Worm (Caenorhabditis elegans): ENCODE measurements around the gene C40H1.3.

C40H1.3 gene

ce11 chrIII:9329266-9329665 is at the start of gene C40H1.3:
Gene C40H1.3, minus strand, starts transcription at chrIII:9329366.
- TF ChIP-seq ztf-4 (tag; optimal IDR thresholded peaks at IDR 0.05): no peak
- no peak for TF ChIP-seq unc-30 (tag; optimal IDR thresholded peaks at IDR 0.05)
- TF ChIP-seq pag-3 (tag; optimal IDR thresholded peaks at IDR 0.05; ENCODE audit: borderline replicate concordance, insufficient read depth): no peak

ce11 chrIII:9376701-9377100 is 47.5 kb upstream of the C40H1.3 start:
- TF ChIP-seq nhr-84 (tag; optimal IDR thresholded peaks at IDR 0.05): no peak
- no peak for TF ChIP-seq grh-1 (GFP tag; IDR thresholded peaks at IDR 0.05)
- TF ChIP-seq nhr-71 (tag; optimal IDR thresholded peaks at IDR 0.05): no peak
- no peak for TF ChIP-seq nhr-19 (GFP tag; conservative IDR thresholded peaks at IDR 0.05)
- TF ChIP-seq egl-13 (tag; optimal IDR thresholded peaks at IDR 0.05): no peak
- TF ChIP-seq ceh-90 (tag; optimal IDR thresholded peaks at IDR 0.05): no peak
- no peak for TF ChIP-seq ceh-88 (GFP tag; IDR thresholded peaks at IDR 0.05)
- no peak for TF ChIP-seq nhr-76 (tag; optimal IDR thresholded peaks at IDR 0.05)
- no peak for TF ChIP-seq nhr-11 (tag; optimal IDR thresholded peaks at IDR 0.05)
- no peak for TF ChIP-seq mdl-1 (tag; optimal IDR thresholded peaks at IDR 0.05)
- TF ChIP-seq zag-1 (tag; optimal IDR thresholded peaks at IDR 0.05): no peak
- TF ChIP-seq Y116A8C.19 (tag; optimal IDR thresholded peaks at IDR 0.05; ENCODE audit: borderline replicate concordance): no peak
- no peak for TF ChIP-seq ztf-4 (tag; optimal IDR thresholded peaks at IDR 0.05)
- TF ChIP-seq dpl-1 (GFP tag; optimal IDR thresholded peaks at IDR 0.05): no peak
- TF ChIP-seq pax-3 (tag; optimal IDR thresholded peaks at IDR 0.05): no peak
- TF ChIP-seq elt-3 (tag; optimal IDR thresholded peaks at IDR 0.05): no peak
- TF ChIP-seq lsy-2 (tag; optimal IDR thresholded peaks at IDR 0.05): no peak
- TF ChIP-seq ceh-8 (GFP tag; optimal IDR thresholded peaks at IDR 0.05): no peak

ce11 chrIII:9373779-9374178 is 44.6 kb upstream of the C40H1.3 start:
- TF ChIP-seq mep-1 (tag; optimal IDR thresholded peaks at IDR 0.05): no peak
- no peak for TF ChIP-seq aha-1 (tag; optimal IDR thresholded peaks at IDR 0.05)
- no peak for TF ChIP-seq nhr-47 (tag; optimal IDR thresholded peaks at IDR 0.05)
- TF ChIP-seq nhr-77 (tag; optimal IDR thresholded peaks at IDR 0.05): no peak
- TF ChIP-seq xbp-1 (tag; optimal IDR thresholded peaks at IDR 0.05): no peak
- TF ChIP-seq swsn-7 (tag; optimal IDR thresholded peaks at IDR 0.05): no peak
- no peak for TF ChIP-seq unc-62 (GFP tag; optimal IDR thresholded peaks at IDR 0.05)
- TF ChIP-seq fkh-10 (GFP tag; optimal IDR thresholded peaks at IDR 0.05): peak; percentile 39
- no peak for TF ChIP-seq nhr-28 (tag; optimal IDR thresholded peaks at IDR 0.05)
- TF ChIP-seq lir-3 (tag; optimal IDR thresholded peaks at IDR 0.05; ENCODE audit: poor library complexity): no peak
- TF ChIP-seq egl-27 (tag; optimal IDR thresholded peaks at IDR 0.05): no peak
- TF ChIP-seq C16A3.4 (tag; optimal IDR thresholded peaks at IDR 0.05): no peak
- no peak for TF ChIP-seq efl-1 (optimal IDR thresholded peaks at IDR 0.05)
- TF ChIP-seq efl-1 (GFP tag; optimal IDR thresholded peaks at IDR 0.05 in 1 of 2): peak in 1 of 2 experiments; percentile 25
- no peak for TF ChIP-seq dpl-1 (GFP tag; optimal IDR thresholded peaks at IDR 0.05)
- TF ChIP-seq lin-14 (GFP tag; optimal IDR thresholded peaks at IDR 0.05): peak; percentile 13

DNA sequence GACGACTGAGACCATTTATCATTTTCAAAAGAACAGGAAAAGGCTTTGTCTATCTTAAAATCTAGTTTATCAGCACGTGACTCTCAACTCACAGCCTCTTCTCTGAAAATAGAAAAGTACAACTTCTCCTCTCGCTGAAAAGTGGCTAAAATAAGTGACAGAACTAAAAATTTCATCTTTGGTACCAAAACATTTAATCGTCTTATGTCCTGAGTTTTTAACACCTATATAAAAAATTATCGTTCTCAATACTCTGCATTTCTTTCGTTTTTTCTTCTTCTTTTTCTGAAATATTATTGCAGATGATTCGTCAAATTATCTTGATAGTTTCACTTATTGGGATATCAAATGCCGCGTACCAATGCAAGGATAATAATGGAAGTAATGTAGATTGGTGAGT is 37.8 kb upstream of the C40H1.3 start, which contains the start of gene crn-6:
Gene crn-6, plus strand, starts transcription at position 301 of the 400 bp plus-strand sequence.
- TF ChIP-seq ztf-11 (tag; optimal IDR thresholded peaks at IDR 0.05) (no peak), sup-37 (GFP tag; optimal IDR thresholded peaks at IDR 0.05) (no peak), egl-27 (tag; optimal IDR thresholded peaks at IDR 0.05) (no peak)

Measured in whole organism, L1 larva.